Worm (Caenorhabditis elegans) whole organism, midembryonic: ENCODE measurements around the gene pacs-1.

Experiments
- T22C8.4 ChIP-seq: fragments of 200-800 bp; sonication (Bioruptor generic); IDR thresholded peaks from 2 replicates; pipeline ENCODE4 v1.3.6; 2022; ENCODE audit warnings: missing genetic modification characterization, missing compliant biosample characterization
- cog-1 ChIP-seq: sonication (generic microtip); optimal IDR thresholded peaks from 2 replicates; lab custom pipeline; 2016; ENCODE audit warnings: missing genetic modification characterization, missing compliant biosample characterization
- flt-1 ChIP-seq: fragments of 200-800 bp; sonication (Bioruptor generic); IDR thresholded peaks from 2 replicates; pipeline ENCODE4 v1.3.6; 2022; ENCODE audit warnings: missing genetic modification characterization, missing compliant biosample characterization
- klf-2 ChIP-seq: fragments of 200-800 bp; sonication (Bioruptor generic); conservative IDR thresholded peaks from 2 replicates; pipeline ENCODE4 v1.3.6; 2022; ENCODE audit warnings: missing genetic modification reagents, missing genetic modification characterization, missing compliant biosample characterization
- med-1 ChIP-seq: sonication (generic microtip); optimal IDR thresholded peaks from 2 replicates; lab custom pipeline; 2017; ENCODE audit warnings: missing genetic modification characterization, mild to moderate bottlenecking, missing compliant biosample characterization, antibody characterized with exemption, missing genetic modification reagents; ENCODE audit not compliant: insufficient read depth
- ref-1 ChIP-seq: fragments of 200-800 bp; sonication (Bioruptor generic); conservative IDR thresholded peaks from 2 replicates; pipeline ENCODE4 v1.3.6; 2022; ENCODE audit warnings: missing genetic modification reagents, missing genetic modification characterization, missing compliant biosample characterization
- tab-1 ChIP-seq: fragments of 200-800 bp; sonication (Bioruptor generic); IDR thresholded peaks from 2 replicates; pipeline ENCODE4 v1.3.6; 2022; ENCODE audit warnings: missing genetic modification characterization, missing compliant biosample characterization
- ztf-23 ChIP-seq: fragments of 200-800 bp; sonication (Bioruptor generic); IDR thresholded peaks from 2 replicates; pipeline ENCODE4 v1.3.6; 2022; ENCODE audit warnings: missing genetic modification reagents, missing genetic modification characterization, missing compliant biosample characterization
- ztf-29 ChIP-seq: fragments of 200-800 bp; sonication (Bioruptor generic); IDR thresholded peaks from 2 replicates; pipeline ENCODE4 v1.3.6; 2022; ENCODE audit warnings: missing genetic modification reagents, missing genetic modification characterization, missing compliant biosample characterization

DNA sequence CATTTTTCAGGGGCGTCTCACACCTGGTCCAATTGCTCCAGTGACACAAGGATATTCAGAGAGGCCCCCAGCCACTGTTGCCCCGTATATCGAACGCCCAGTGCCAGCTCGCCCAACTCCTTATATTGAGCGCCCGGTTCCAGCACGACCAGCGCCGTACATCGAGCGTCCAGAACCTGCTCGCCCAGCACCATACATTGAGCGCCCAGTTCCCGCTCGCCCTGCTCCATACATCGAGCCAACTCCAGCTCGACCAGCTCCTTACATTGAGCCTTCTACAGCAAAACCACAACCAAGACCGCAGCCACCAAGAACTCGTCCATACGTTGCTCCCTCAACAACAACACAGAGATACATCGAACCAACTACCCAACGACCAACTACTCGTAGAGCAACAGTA lies 5.8 kb upstream of the pacs-1 start:
- no peak for TF ChIP-seq klf-2 (GFP tag; lab: Robert Waterston, UW)
- no peak for TF ChIP-seq med-1
- no peak for TF ChIP-seq ztf-23 (GFP tag; lab: Robert Waterston, UW)
- TF ChIP-seq tab-1: no peak
- no peak for TF ChIP-seq flt-1 (GFP tag; lab: Robert Waterston, UW)
- TF ChIP-seq ref-1 (GFP tag; lab: Robert Waterston, UW): no peak
- no peak for TF ChIP-seq ztf-29 (GFP tag; lab: Robert Waterston, UW)
- no peak for TF ChIP-seq T22C8.4
- no peak for TF ChIP-seq cog-1 (tag; lab: Kevin White, UChicago)
